Fruit fly (Drosophila melanogaster) whole organism, wandering third instar larva: ENCODE measurements around the gene H2.0.

Experiments
- Abd-B ChIP-seq: fragments of >200 bp; optimal IDR thresholded peaks from 2 replicates; lab custom pipeline; 2017; ENCODE audit warnings: missing biosample characterization, missing genetic modification characterization
- Dfd ChIP-seq: fragments of >200 bp; optimal IDR thresholded peaks from 2 replicates; lab custom pipeline; 2017; ENCODE audit warnings: missing biosample characterization, missing genetic modification characterization
- HLH106 ChIP-seq: fragments of 200-800 bp; optimal IDR thresholded peaks from 3 replicates; lab custom pipeline; 2019; ENCODE audit warnings: missing biosample characterization, mild to moderate bottlenecking, missing genetic modification characterization, moderate library complexity
- Jra ChIP-seq: sonication (Bioruptor generic); optimal IDR thresholded peaks from 2 replicates; lab custom pipeline; 2016; ENCODE audit warnings: missing biosample characterization, missing genetic modification characterization
- Myc ChIP-seq: fragments of >200 bp; optimal IDR thresholded peaks from 2 replicates; lab custom pipeline; 2017
- N ChIP-seq: fragments of >200 bp; optimal IDR thresholded peaks from 2 replicates; lab custom pipeline; 2018; ENCODE audit warnings: missing biosample characterization, missing external identifiers, missing genetic modification characterization
- Rel ChIP-seq, 2 experiments: fragments of 200-800 bp; sonication (Bioruptor generic) in 1 of 2; optimal IDR thresholded peaks; 2 replicates in 1 of 2; 3 replicates in 1 of 2; lab custom pipeline; 2016 to 2019; ENCODE audit warnings: mild to moderate bottlenecking in 2 of 2, missing biosample characterization in 2 of 2, missing genetic modification characterization in 2 of 2, moderate library complexity in 1 of 2
- br ChIP-seq: fragments of 200-800 bp; sonication (Bioruptor generic); optimal IDR thresholded peaks from 2 replicates; lab custom pipeline; 2016; ENCODE audit warnings: missing biosample characterization, missing genetic modification characterization
- dmrt93B ChIP-seq: fragments of 200-800 bp; sonication (Bioruptor generic); optimal IDR thresholded peaks from 2 replicates; lab custom pipeline; 2018; ENCODE audit warnings: missing biosample characterization, mild to moderate bottlenecking, missing genetic modification characterization
- lola ChIP-seq: fragments of >200 bp; optimal IDR thresholded peaks from 2 replicates; lab custom pipeline; 2017; ENCODE audit warnings: missing biosample characterization, missing genetic modification characterization
- pan ChIP-seq: fragments of >200 bp; optimal IDR thresholded peaks from 2 replicates; lab custom pipeline; 2017

dm6 chr2L:5982334-5982987, 36.7 kb downstream of the H2.0 start:
- TF ChIP-seq Dfd (GFP tag; lab: Kevin White, UChicago) (no peak), Jra (GFP tag; lab: Kevin White, UChicago) (peak; percentile 73), br (peak; percentile 73), pan (lab: Kevin White, UChicago) (no peak), Rel (GFP tag; optimal IDR thresholded peaks at IDR 0.05; lab: Kevin White, UChicago) (peak; percentile 32), Rel (tag; optimal IDR thresholded peaks at IDR 0.05; lab: Kevin White, UChicago) (peak; percentile 75), Abd-B (GFP tag; lab: Kevin White, UChicago) (no peak), dmrt93B (no peak), Myc (lab: Kevin White, UChicago) (no peak), lola (GFP tag; lab: Kevin White, UChicago) (no peak), N (no peak), HLH106 (tag; lab: Kevin White, UChicago) (peak; percentile 37)
